2 worm cellular contexts compared by ENCODE assay signal in the genomic region with DNA sequence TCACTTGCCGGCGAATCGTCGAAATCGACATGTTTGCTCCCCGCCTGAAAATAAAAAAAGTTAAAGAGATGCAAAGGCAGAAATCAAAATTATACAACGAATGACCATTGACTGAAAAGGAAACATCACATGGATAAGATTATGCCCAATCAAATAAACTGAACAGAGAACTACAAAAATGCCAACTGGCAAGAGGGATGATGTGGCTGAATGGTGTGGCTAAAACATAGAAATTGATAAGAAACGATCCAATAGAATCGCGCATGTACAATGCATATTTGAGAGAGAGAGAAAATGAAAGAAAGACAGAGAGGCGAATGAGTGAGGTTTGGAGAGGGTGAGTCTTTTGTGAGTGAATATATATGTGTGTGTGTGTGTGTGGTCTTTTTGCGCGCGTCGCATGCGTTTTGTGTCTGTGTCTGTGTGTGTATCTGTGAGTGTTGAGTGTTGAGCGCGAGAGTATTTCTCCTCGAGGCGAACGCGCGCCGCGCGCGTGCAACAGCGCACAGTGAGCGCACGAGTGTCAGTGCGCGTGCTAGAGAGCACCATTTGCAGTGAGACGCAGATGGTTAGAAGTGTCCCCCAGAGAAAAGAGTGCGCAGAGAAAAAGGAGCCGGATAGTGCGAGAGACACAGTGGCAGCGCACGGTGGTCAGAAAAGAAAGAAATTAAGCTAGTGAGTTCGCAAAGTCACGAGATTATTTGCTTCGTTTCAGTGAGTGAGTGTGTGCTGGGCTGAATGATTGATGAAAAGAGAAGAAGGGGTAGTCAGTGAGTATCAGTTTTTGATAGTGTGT.
TF ChIP-seq lines count a peak whose summit lies in the region.

A gene (minus strand): TSS at position 51 of the 796 bp plus-strand sequence.

TF ChIP-seq in whole organism, L4 larva, 104 proteins besides CTCF, POLR2A, EP300 and RAD21 (continued from another document):
- TF ChIP-seq nhr-42 (GFP tag; IDR thresholded peaks at IDR 0.05; lab: Robert Waterston, UW) (peak; percentile 95), F10B5.3 (tag; optimal IDR thresholded peaks at IDR 0.05; lab: Kevin White, UChicago) (peak; percentile 74), arid-1 (GFP tag; conservative IDR thresholded peaks at IDR 0.05; lab: Robert Waterston, UW) (peak; percentile 76), ceh-32 (tag; optimal IDR thresholded peaks at IDR 0.05; lab: Kevin White, UChicago; ENCODE audit: poor library complexity) (peak; percentile 65), dmd-8 (GFP tag; IDR thresholded peaks at IDR 0.05; lab: Robert Waterston, UW) (no peak), nhr-10 (tag; optimal IDR thresholded peaks at IDR 0.05; lab: Kevin White, UChicago) (peak; percentile 96), mdt-29 (GFP tag; IDR thresholded peaks at IDR 0.05; lab: Robert Waterston, UW) (peak; percentile 90), set-16 (GFP tag; IDR thresholded peaks at IDR 0.05; lab: Robert Waterston, UW) (peak; percentile 99), snpc-1.2 (GFP tag; IDR thresholded peaks at IDR 0.05; lab: Robert Waterston, UW) (no peak; the same call in 1 of the 2 replicates), nhr-77 (tag; optimal IDR thresholded peaks at IDR 0.05; lab: Kevin White, UChicago) (peak; percentile 82), Y75B8A.6 (GFP tag; IDR thresholded peaks at IDR 0.05; lab: Robert Waterston, UW) (0 out of 2 replicates have a peak, but pooled peaks have one; percentile 3), zfp-2 (tag; optimal IDR thresholded peaks at IDR 0.05; lab: Kevin White, UChicago) (peak; percentile 66), ztf-7 (tag; optimal IDR thresholded peaks at IDR 0.05; lab: Kevin White, UChicago) (peak; percentile 59), lin-15B (tag; optimal IDR thresholded peaks at IDR 0.05; lab: Kevin White, UChicago) (peak; percentile 10), nhr-76 (tag; optimal IDR thresholded peaks at IDR 0.05; lab: Kevin White, UChicago) (peak; percentile 66), T26A8.4 (GFP tag; IDR thresholded peaks at IDR 0.05; lab: Robert Waterston, UW) (peak; percentile 94), lim-7 (GFP tag; IDR thresholded peaks at IDR 0.05; lab: Robert Waterston, UW) (peak; percentile 65), Y105C5A.15 (GFP tag; IDR thresholded peaks at IDR 0.05; lab: Robert Waterston, UW) (0 out of 2 replicates have a peak, but pooled peaks have one; percentile 35), F37D6.2 (tag; optimal IDR thresholded peaks at IDR 0.05; lab: Kevin White, UChicago) (peak; percentile 94), ces-1 (GFP tag; optimal IDR thresholded peaks at IDR 0.05; lab: Kevin White, UChicago) (no peak), php-3 (GFP tag; IDR thresholded peaks at IDR 0.05; lab: Robert Waterston, UW) (peak; percentile 92), F44E2.7 (GFP tag; IDR thresholded peaks at IDR 0.05; lab: Robert Waterston, UW) (no peak), nhr-25 (tag; optimal IDR thresholded peaks at IDR 0.05; lab: Kevin White, UChicago; ENCODE audit: borderline replicate concordance, insufficient read depth) (peak; percentile 85), nhr-11 (tag; optimal IDR thresholded peaks at IDR 0.05; lab: Kevin White, UChicago) (peak; percentile 96), jun-1 (tag; optimal IDR thresholded peaks at IDR 0.05; lab: Kevin White, UChicago) (peak; percentile 93), T20F7.1 (GFP tag; optimal IDR thresholded peaks at IDR 0.05; lab: Kevin White, UChicago) (peak; percentile 88), sdz-12 (GFP tag; optimal IDR thresholded peaks at IDR 0.05; lab: Kevin White, UChicago) (peak; percentile 64), hmg-1.1 (GFP tag; IDR thresholded peaks at IDR 0.05; lab: Robert Waterston, UW) (peak; percentile 99), hlh-11 (tag; optimal IDR thresholded peaks at IDR 0.05; lab: Kevin White, UChicago) (peak; percentile 100), spr-3 (GFP tag; optimal IDR thresholded peaks at IDR 0.05; lab: Kevin White, UChicago) (peak; percentile 84), ceh-28 (tag; optimal IDR thresholded peaks at IDR 0.05; lab: Kevin White, UChicago) (peak; percentile 39), tra-1 (GFP tag; IDR thresholded peaks at IDR 0.05; lab: Robert Waterston, UW) (peak; percentile 99), hlh-30 (tag; optimal IDR thresholded peaks at IDR 0.05; lab: Kevin White, UChicago; ENCODE audit: insufficient read depth) (peak; percentile 100), ctbp-1 (GFP tag; IDR thresholded peaks at IDR 0.05; lab: Robert Waterston, UW) (peak; percentile 96), aly-2 (tag; optimal IDR thresholded peaks at IDR 0.05; lab: Kevin White, UChicago) (no peak), skn-1 (tag; optimal IDR thresholded peaks at IDR 0.05; lab: Kevin White, UChicago) (no peak), mxl-3 (GFP tag; optimal IDR thresholded peaks at IDR 0.05; lab: Kevin White, UChicago) (peak; percentile 99), F49E8.2 (tag; optimal IDR thresholded peaks at IDR 0.05; lab: Kevin White, UChicago; ENCODE audit: borderline replicate concordance) (no peak), lin-38 (GFP tag; IDR thresholded peaks at IDR 0.05; lab: Robert Waterston, UW) (peak; percentile 80), daf-8 (GFP tag; IDR thresholded peaks at IDR 0.05; lab: Robert Waterston, UW) (0 out of 2 replicates have a peak, but pooled peaks have one; percentile 55), nhr-48 (tag; optimal IDR thresholded peaks at IDR 0.05; lab: Kevin White, UChicago) (peak; percentile 99), dmd-9 (GFP tag; IDR thresholded peaks at IDR 0.05; lab: Robert Waterston, UW) (peak; percentile 92), zfp-3 (GFP tag; conservative IDR thresholded peaks at IDR 0.05; lab: Robert Waterston, UW) (peak; percentile 83), zag-1 (tag; optimal IDR thresholded peaks at IDR 0.05; lab: Kevin White, UChicago) (peak; percentile 72), mxl-2 (GFP tag; conservative IDR thresholded peaks at IDR 0.05; lab: Robert Waterston, UW) (peak; percentile 92), nhr-28 (tag; optimal IDR thresholded peaks at IDR 0.05; lab: Kevin White, UChicago) (peak; percentile 97), nhr-6 (tag; optimal IDR thresholded peaks at IDR 0.05; lab: Kevin White, UChicago) (peak; percentile 94), attf-4 (tag; optimal IDR thresholded peaks at IDR 0.05; lab: Kevin White, UChicago) (no peak), ZK337.2 (GFP tag; IDR thresholded peaks at IDR 0.05; lab: Robert Waterston, UW) (peak; percentile 50; the same call in 1 of the 2 replicates), unc-130 (GFP tag; optimal IDR thresholded peaks at IDR 0.05; lab: Kevin White, UChicago) (peak; percentile 53), hif-1 (tag; optimal IDR thresholded peaks at IDR 0.05; lab: Kevin White, UChicago) (peak; percentile 83 to 97), vab-7 (GFP tag; IDR thresholded peaks at IDR 0.05; lab: Robert Waterston, UW) (peak; percentile 70; the same call in 1 of the 2 replicates), unc-62 (GFP tag; optimal IDR thresholded peaks at IDR 0.05 in 1 of 2; lab: Kevin White, UChicago) (peak in 1 of 2 experiments; percentile 100), unc-62 (tag; optimal IDR thresholded peaks at IDR 0.05; lab: Kevin White, UChicago) (peak; percentile 21), nhr-41 (GFP tag; IDR thresholded peaks at IDR 0.05; lab: Robert Waterston, UW) (peak; percentile 68; the same call in 1 of the 2 replicates)

TF ChIP-seq in whole organism, late embryonic, 69 proteins besides CTCF, POLR2A, EP300 and RAD21 (continued from another document):
- TF ChIP-seq pros-1 (tag; optimal IDR thresholded peaks at IDR 0.05; lab: Kevin White, UChicago) = peak; percentile 94
- TF ChIP-seq ceh-19 (GFP tag; optimal IDR thresholded peaks at IDR 0.05; lab: Kevin White, UChicago) = peak; percentile 54
- peak; percentile 47 for TF ChIP-seq mec-3 (tag; optimal IDR thresholded peaks at IDR 0.05; lab: Kevin White, UChicago; ENCODE audit: borderline replicate concordance)
- no peak for TF ChIP-seq ceh-24 (tag; optimal IDR thresholded peaks at IDR 0.05; lab: Kevin White, UChicago)
- TF ChIP-seq hlh-30 (tag; optimal IDR thresholded peaks at IDR 0.05; lab: Kevin White, UChicago; ENCODE audit: insufficient read depth) = peak; percentile 99
- peak; percentile 88 for TF ChIP-seq pqm-1 (tag; optimal IDR thresholded peaks at IDR 0.05; lab: Kevin White, UChicago)
- TF ChIP-seq ceh-9 (tag; optimal IDR thresholded peaks at IDR 0.05; lab: Kevin White, UChicago) = no peak
- peak; percentile 89 for TF ChIP-seq unc-55 (GFP tag; optimal IDR thresholded peaks at IDR 0.05; lab: Kevin White, UChicago)
- peak; percentile 52 for TF ChIP-seq pat-9 (tag; optimal IDR thresholded peaks at IDR 0.05; lab: Kevin White, UChicago)
- peak; percentile 94 for TF ChIP-seq ref-2 (tag; optimal IDR thresholded peaks at IDR 0.05; lab: Kevin White, UChicago)
- no peak for TF ChIP-seq elt-4 (tag; optimal IDR thresholded peaks at IDR 0.05; lab: Kevin White, UChicago)
- peak; percentile 91 for TF ChIP-seq nfya-1 (tag; optimal IDR thresholded peaks at IDR 0.05; lab: Kevin White, UChicago)
